Worm (Caenorhabditis elegans) whole organism, late embryonic: ENCODE measurements around the gene C54D10.3.

Experiments
- ama-1 ChIP-seq: fragments of 150-350 bp; optimal IDR thresholded peaks from 2 replicates; lab custom pipeline; 2014
- ceh-14 ChIP-seq: sonication (generic microtip); optimal IDR thresholded peaks from 2 replicates; lab custom pipeline; 2016; ENCODE audit warnings: missing genotype, missing genetic modification characterization, missing compliant biosample characterization
- ceh-31 ChIP-seq: sonication (generic microtip); optimal IDR thresholded peaks from 2 replicates; lab custom pipeline; 2016; ENCODE audit warnings: missing genetic modification characterization, missing compliant biosample characterization
- nfya-1 ChIP-seq: sonication (generic microtip); optimal IDR thresholded peaks from 2 replicates; lab custom pipeline; 2017; ENCODE audit warnings: missing genetic modification characterization, mild to moderate bottlenecking, missing compliant biosample characterization, antibody characterized with exemption, moderate library complexity
- nhr-11 ChIP-seq: fragments of 150-350 bp; optimal IDR thresholded peaks from 2 replicates; lab custom pipeline; 2014; ENCODE audit warnings: missing biosample characterization, missing genetic modification characterization
- pag-3 ChIP-seq: sonication (generic microtip); optimal IDR thresholded peaks from 2 replicates; lab custom pipeline; 2016; ENCODE audit warnings: missing compliant biosample characterization, missing genetic modification characterization, borderline replicate concordance
- pha-4 ChIP-seq: fragments of 150-350 bp; optimal IDR thresholded peaks from 2 replicates; lab custom pipeline; 2018; ENCODE audit warnings: missing biosample characterization, missing genetic modification reagents, missing genetic modification characterization
- pqm-1 ChIP-seq: sonication (generic microtip); optimal IDR thresholded peaks from 2 replicates; lab custom pipeline; 2016; ENCODE audit warnings: missing genetic modification characterization, missing compliant biosample characterization
- rnt-1 ChIP-seq: sonication (generic microtip); optimal IDR thresholded peaks from 2 replicates; lab custom pipeline; 2016; ENCODE audit warnings: missing genetic modification characterization, missing compliant biosample characterization
- sdc-2 ChIP-seq: sonication (generic microtip); optimal IDR thresholded peaks from 2 replicates; lab custom pipeline; 2016; ENCODE audit warnings: missing genotype, missing genetic modification characterization, missing compliant biosample characterization
- unc-3 ChIP-seq, 2 experiments: fragments of 200-800 bp in 1 of 2; sonication (Bioruptor generic) in 1 of 2; sonication (generic microtip) in 1 of 2; conservative IDR thresholded peaks in 1 of 2; optimal IDR thresholded peaks in 1 of 2; 2 replicates each; pipeline versions ENCODE4 v1.3.6 to Lab custom; 2016 to 2022; ENCODE audit warnings: missing compliant biosample characterization in 2 of 2, missing genetic modification characterization in 2 of 2, missing genetic modification reagents in 1 of 2

ce11 chrV:12443754-12444153, 25.4 kb downstream of the C54D10.3 start, which contains the start of gene pals-39:
- TF ChIP-seq pag-3: no peak
- TF ChIP-seq unc-3 (GFP tag; conservative IDR thresholded peaks at IDR 0.05; lab: Robert Waterston, UW): no peak
- no peak for TF ChIP-seq unc-3 (tag; optimal IDR thresholded peaks at IDR 0.05; lab: Kevin White, UChicago)
- TF ChIP-seq ama-1 (lab: Kevin White, UChicago): no peak
- no peak for TF ChIP-seq sdc-2 (tag; lab: Kevin White, UChicago)
- no peak for TF ChIP-seq rnt-1 (tag; lab: Kevin White, UChicago)
- TF ChIP-seq nhr-11 (tag; lab: Kevin White, UChicago): no peak
- no peak for TF ChIP-seq ceh-14 (tag; lab: Kevin White, UChicago)
- TF ChIP-seq pqm-1 (tag; lab: Kevin White, UChicago): no peak
- TF ChIP-seq pha-4: no peak
- TF ChIP-seq nfya-1: no peak
- TF ChIP-seq ceh-31 (tag; lab: Kevin White, UChicago): no peak
